Worm (Caenorhabditis elegans) whole organism, young adult: ENCODE results near the gene str-229.

Source experiments
- B0336.3 ChIP-seq: fragments of 200-800 bp; sonication (Bioruptor generic); IDR thresholded peaks from 2 replicates; pipeline ENCODE4 v1.3.6; 2022; ENCODE audit warnings: missing genetic modification characterization, missing compliant biosample characterization
- C17E4.6 ChIP-seq: fragments of 200-800 bp; sonication (Bioruptor generic); IDR thresholded peaks from 2 replicates; pipeline ENCODE4 v1.3.6; 2022; ENCODE audit warnings: missing genetic modification reagents, missing genetic modification characterization, missing compliant biosample characterization
- D2030.7 ChIP-seq: fragments of 200-800 bp; sonication (Bioruptor generic); IDR thresholded peaks from 2 replicates; pipeline ENCODE4 v1.3.6; 2022; ENCODE audit warnings: missing genetic modification reagents, missing genetic modification characterization, missing compliant biosample characterization
- F23B12.7 ChIP-seq: sonication (generic microtip); optimal IDR thresholded peaks from 2 replicates; lab custom pipeline; 2017; ENCODE audit warnings: missing genetic modification characterization, mild to moderate bottlenecking, missing compliant biosample characterization, antibody characterized with exemption, moderate library complexity; ENCODE audit not compliant: insufficient read depth
- F49E8.2 ChIP-seq: sonication (generic microtip); optimal IDR thresholded peaks from 3 replicates; lab custom pipeline; 2017; ENCODE audit warnings: missing genetic modification characterization, mild to moderate bottlenecking, missing compliant biosample characterization, antibody characterized with exemption, moderate library complexity; ENCODE audit not compliant: insufficient read depth
- F55B11.4 ChIP-seq: sonication (generic microtip); optimal IDR thresholded peaks from 2 replicates; lab custom pipeline; 2016; ENCODE audit warnings: missing compliant biosample characterization, missing genetic modification characterization, borderline replicate concordance; ENCODE audit not compliant: insufficient read depth
- F57A8.1 ChIP-seq: fragments of 200-800 bp; sonication (Bioruptor generic); optimal IDR thresholded peaks from 2 replicates; lab custom pipeline; 2018; ENCODE audit warnings: mild to moderate bottlenecking, missing genetic modification characterization, moderate library complexity, missing compliant biosample characterization
- K11D2.4 ChIP-seq: fragments of 200-800 bp; sonication (Bioruptor generic); IDR thresholded peaks from 2 replicates; pipeline ENCODE4 v1.3.6; 2022; ENCODE audit warnings: missing genetic modification reagents, missing genetic modification characterization, missing compliant biosample characterization
- Y79H2A.3 ChIP-seq: fragments of 200-800 bp; sonication (Bioruptor generic); conservative IDR thresholded peaks from 2 replicates; pipeline ENCODE4 v1.3.6; 2022; ENCODE audit warnings: missing genetic modification reagents, missing genetic modification characterization, missing compliant biosample characterization
- ama-1 ChIP-seq, 3 experiments: fragments of 150-350 bp in 1 of 3; sonication (generic microtip) in 2 of 3; optimal IDR thresholded peaks; 2 replicates each; lab custom pipeline; 2014 to 2018; ENCODE audit warnings: missing biosample characterization in 2 of 3, missing genetic modification characterization in 2 of 3, missing genetic modification reagents in 2 of 3
- aptf-3 ChIP-seq: fragments of 200-800 bp; sonication (Bioruptor generic); IDR thresholded peaks from 2 replicates; pipeline ENCODE4 v1.3.6; 2022; ENCODE audit warnings: missing genetic modification characterization, missing compliant biosample characterization
- attf-5 ChIP-seq: fragments of 200-800 bp; sonication (Bioruptor generic); optimal IDR thresholded peaks from 2 replicates; lab custom pipeline; 2018; ENCODE audit warnings: mild to moderate bottlenecking, missing genetic modification characterization, missing compliant biosample characterization
- attf-6 ChIP-seq: fragments of 200-800 bp; sonication (Bioruptor generic); IDR thresholded peaks from 2 replicates; pipeline ENCODE4 v1.3.6; 2022; ENCODE audit warnings: missing genetic modification reagents, missing genetic modification characterization, missing compliant biosample characterization
- ceh-40 ChIP-seq: fragments of 200-800 bp; sonication (Bioruptor generic); IDR thresholded peaks from 2 replicates; pipeline ENCODE4 v1.3.6; 2022; ENCODE audit warnings: missing genetic modification characterization, missing compliant biosample characterization
- egrh-3 ChIP-seq: fragments of 200-800 bp; sonication (Bioruptor generic); IDR thresholded peaks from 2 replicates; pipeline ENCODE4 v1.3.6; 2022; ENCODE audit warnings: missing genetic modification reagents, missing genetic modification characterization, missing compliant biosample characterization
- ets-4 ChIP-seq: fragments of 200-800 bp; sonication (Bioruptor generic); optimal IDR thresholded peaks from 2 replicates; lab custom pipeline; 2018; ENCODE audit warnings: mild to moderate bottlenecking, missing genetic modification characterization, missing compliant biosample characterization
- hmg-20 ChIP-seq: fragments of 200-800 bp; sonication (Bioruptor generic); IDR thresholded peaks from 2 replicates; pipeline ENCODE4 v1.3.6; 2022; ENCODE audit warnings: missing genetic modification reagents, missing genetic modification characterization, missing compliant biosample characterization
- hrde-1 ChIP-seq: sonication (generic microtip); optimal IDR thresholded peaks from 2 replicates; lab custom pipeline; 2016; ENCODE audit warnings: missing genetic modification characterization, mild to moderate bottlenecking, missing compliant biosample characterization, moderate library complexity, missing genotype, missing genetic modification reagents, borderline replicate concordance
- lag-1 ChIP-seq: fragments of 200-800 bp; sonication (Bioruptor generic); IDR thresholded peaks from 2 replicates; pipeline ENCODE4 v1.3.6; 2022; ENCODE audit warnings: missing genetic modification reagents, missing genetic modification characterization, missing compliant biosample characterization
- lin-35 ChIP-seq, 3 experiments: fragments of 150-350 bp in 2 of 3; sonication (generic microtip) in 1 of 3; optimal IDR thresholded peaks; 2 replicates each; lab custom pipeline; 2014 to 2018; ENCODE audit warnings: missing biosample characterization in 3 of 3, missing genetic modification characterization in 3 of 3, missing genetic modification reagents in 3 of 3
- nfya-2 ChIP-seq: fragments of 200-800 bp; sonication (Bioruptor generic); IDR thresholded peaks from 2 replicates; pipeline ENCODE4 v1.3.6; 2022; ENCODE audit warnings: missing genetic modification reagents, missing genetic modification characterization, missing compliant biosample characterization
- nfyb-1 ChIP-seq: fragments of 200-800 bp; sonication (Bioruptor generic); IDR thresholded peaks from 2 replicates; pipeline ENCODE4 v1.3.6; 2022; ENCODE audit warnings: missing genetic modification reagents, missing genetic modification characterization, missing compliant biosample characterization
- nhr-120 ChIP-seq: fragments of 200-800 bp; sonication (Bioruptor generic); IDR thresholded peaks from 2 replicates; pipeline ENCODE4 v1.3.6; 2022; ENCODE audit warnings: missing genetic modification characterization, missing compliant biosample characterization
- nhr-179 ChIP-seq: sonication (generic microtip); optimal IDR thresholded peaks from 2 replicates; lab custom pipeline; 2016; ENCODE audit warnings: mild to moderate bottlenecking, missing genetic modification characterization, missing compliant biosample characterization
- rpc-1 ChIP-seq, 2 experiments: fragments of 150-350 bp in 1 of 2; sonication (generic microtip) in 1 of 2; optimal IDR thresholded peaks; 2 replicates each; lab custom pipeline; 2014 to 2018; ENCODE audit warnings: missing biosample characterization in 1 of 2, missing genetic modification characterization in 1 of 2, missing genetic modification reagents in 1 of 2, missing genotype in 1 of 2
- snpc-1.3 ChIP-seq: sonication (generic microtip); optimal IDR thresholded peaks from 2 replicates; lab custom pipeline; 2017; ENCODE audit warnings: missing genetic modification characterization, mild to moderate bottlenecking, missing compliant biosample characterization, antibody characterized with exemption, moderate library complexity, missing genotype, missing genetic modification reagents; ENCODE audit not compliant: insufficient read depth
- snpc-4 ChIP-seq, 5 experiments: fragments of 150-350 bp in 1 of 5; sonication (generic microtip) in 4 of 5; optimal IDR thresholded peaks; 2 replicates each; lab custom pipeline; 2014 to 2018; ENCODE audit warnings: missing genetic modification characterization in 5 of 5, missing biosample characterization in 3 of 5, antibody characterized with exemption in 2 of 5, mild to moderate bottlenecking in 2 of 5, missing compliant biosample characterization in 2 of 5, missing genotype in 2 of 5, moderate library complexity in 2 of 5, missing genetic modification reagents in 1 of 5
- ztf-18 ChIP-seq: sonication (generic microtip); optimal IDR thresholded peaks from 2 replicates; lab custom pipeline; 2016; ENCODE audit warnings: missing genotype, mild to moderate bottlenecking, missing genetic modification characterization, missing compliant biosample characterization
- ztf-3 ChIP-seq: fragments of 200-800 bp; sonication (Bioruptor generic); optimal IDR thresholded peaks from 2 replicates; lab custom pipeline; 2018; ENCODE audit warnings: mild to moderate bottlenecking, missing genetic modification characterization, missing compliant biosample characterization
- ztf-6 ChIP-seq: fragments of 200-800 bp; sonication (Bioruptor generic); IDR thresholded peaks from 2 replicates; pipeline ENCODE4 v1.3.6; 2022; ENCODE audit warnings: missing genetic modification reagents, missing genetic modification characterization, missing compliant biosample characterization

str-229 gene

DNA sequence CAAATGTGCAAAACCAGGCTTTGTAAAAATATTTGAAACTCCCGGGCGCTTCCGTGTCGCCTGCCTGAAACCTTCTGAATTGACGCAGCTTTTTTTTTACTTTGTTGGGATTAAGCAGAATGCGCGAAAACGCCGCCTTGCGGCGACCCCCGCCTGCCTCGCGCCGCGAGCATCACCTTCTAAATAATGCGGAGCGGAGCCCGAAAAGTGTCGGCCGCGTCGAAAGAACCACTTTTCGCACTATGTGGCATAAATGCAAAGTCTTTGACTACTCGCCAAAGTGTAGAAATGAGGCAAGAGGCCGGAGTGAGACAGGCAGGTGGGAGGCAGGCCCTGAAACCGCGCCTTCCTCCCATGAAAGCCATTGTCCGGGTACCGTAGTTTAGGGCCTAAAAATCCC is 10.8 kb upstream of the str-229 start:
- TF ChIP-seq nhr-120 (GFP tag; lab: Robert Waterston, UW) (0 out of 2 replicates have a peak, but pooled peaks have one; percentile 38), F55B11.4 (tag; lab: Kevin White, UChicago) (no peak), snpc-4 (GFP tag; optimal IDR thresholded peaks at IDR 0.05; lab: Kevin White, UChicago) (no peak), snpc-4 (tag; optimal IDR thresholded peaks at IDR 0.05; lab: Kevin White, UChicago) (peak in 2 of 4 experiments; percentile 60 to 79)

DNA sequence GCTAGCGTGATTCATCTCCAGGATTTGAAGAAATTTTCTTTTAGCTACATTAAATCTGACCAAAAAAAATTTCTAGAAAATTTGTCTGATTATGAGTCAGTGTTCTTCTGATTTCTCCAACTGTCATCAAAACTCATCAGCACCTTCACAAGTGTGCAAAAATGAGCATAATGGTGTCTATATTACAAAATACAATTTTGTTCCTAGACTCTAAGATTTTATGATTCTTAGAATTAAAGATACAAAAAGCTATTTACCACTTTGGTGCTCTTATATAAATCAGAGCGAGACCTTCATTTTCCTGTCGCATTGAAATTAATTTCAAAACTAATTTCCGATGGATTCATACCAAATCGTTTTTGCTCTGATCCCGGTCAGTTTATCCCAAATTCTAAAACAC is 10.1 kb upstream of the str-229 start, which contains the start of gene srx-68:
Gene srx-68 (plus strand): TSS at position 301 of the 400 bp plus-strand sequence.
- no peak for TF ChIP-seq hmg-20 (GFP tag; lab: Robert Waterston, UW)

DNA sequence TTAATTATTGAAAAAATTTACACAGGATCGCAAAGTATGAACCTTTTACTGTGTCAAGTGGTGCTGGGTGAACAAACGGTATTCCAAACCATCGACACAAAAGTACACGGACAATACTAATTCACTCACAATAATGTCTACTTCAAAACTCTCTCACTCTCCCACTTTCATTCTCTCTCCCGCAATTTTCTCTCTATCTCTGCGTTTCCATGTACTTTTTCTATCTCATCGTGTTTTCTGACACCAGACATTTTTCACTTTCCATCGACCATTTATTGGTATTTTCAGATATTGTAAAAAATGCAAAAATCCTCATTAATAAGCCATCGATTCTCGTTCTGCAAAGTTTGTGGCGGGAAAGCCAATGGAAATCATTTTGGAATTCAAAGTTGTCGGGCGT is 3.5 kb upstream of the str-229 start, which contains the start of gene nhr-156:
Gene nhr-156 (plus strand): TSS at position 266 of the 400 bp plus-strand sequence.
- no peak for TF ChIP-seq ets-4 (GFP tag; lab: Kevin White, UChicago)
- no peak for TF ChIP-seq attf-6 (GFP tag; lab: Robert Waterston, UW)
- TF ChIP-seq Y79H2A.3, result no peak

DNA sequence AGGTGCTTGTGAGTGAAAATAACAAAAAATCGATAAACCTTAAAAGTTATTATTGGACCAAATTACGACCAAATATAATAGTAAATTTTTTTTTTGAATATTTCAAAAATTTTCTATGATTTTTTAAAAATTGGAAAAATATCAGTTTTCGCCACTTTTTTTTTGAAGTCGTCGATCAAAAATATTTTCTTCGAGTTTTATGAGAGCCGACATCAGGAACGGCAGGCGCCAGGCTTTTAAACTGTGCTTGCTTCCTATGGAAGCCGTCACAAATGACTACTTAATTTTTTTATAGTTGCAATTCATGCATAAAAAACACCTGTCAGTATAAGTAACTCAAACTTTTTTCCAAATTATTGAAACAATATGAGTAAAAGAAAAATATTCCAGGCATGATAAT is 1.1 kb upstream of the str-229 start:
- TF ChIP-seq ztf-18 (tag; lab: Kevin White, UChicago) (no peak), F57A8.1 (GFP tag; lab: Kevin White, UChicago) (no peak), ztf-3 (GFP tag; lab: Kevin White, UChicago) (no peak), nfyb-1 (GFP tag; lab: Robert Waterston, UW) (no peak), C17E4.6 (GFP tag; lab: Robert Waterston, UW) (no peak), F49E8.2 (tag; lab: Kevin White, UChicago) (no peak)

DNA sequence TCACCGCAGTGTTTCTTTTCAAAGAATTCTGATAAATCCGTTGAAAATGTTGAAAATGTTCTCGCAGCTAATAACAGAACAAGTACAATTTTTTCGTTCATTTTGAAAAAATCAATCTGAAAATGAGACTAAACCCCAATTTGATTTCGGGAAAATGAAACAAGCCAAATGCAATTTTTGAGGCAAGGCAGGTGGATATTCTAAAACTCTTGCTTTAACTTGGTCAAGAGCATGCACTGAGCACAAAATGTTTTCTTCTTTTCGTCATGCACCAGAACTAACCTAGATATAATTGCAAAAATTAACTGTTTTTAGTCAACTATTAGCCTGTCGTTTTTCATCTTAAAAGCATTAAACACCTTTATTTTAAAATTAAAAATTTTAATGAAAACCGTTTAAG is 2.3 kb downstream of the str-229 start, which contains the start of gene irld-22:
Gene irld-22 (minus strand): TSS at position 101 of the 400 bp plus-strand sequence.
- TF ChIP-seq ztf-6, result no peak
- TF ChIP-seq ets-4 (GFP tag; lab: Kevin White, UChicago), result no peak
- TF ChIP-seq nfya-2 (GFP tag; lab: Robert Waterston, UW), result no peak
- TF ChIP-seq snpc-4 (GFP tag; optimal IDR thresholded peaks at IDR 0.05; lab: Kevin White, UChicago), result no peak
- TF ChIP-seq snpc-4 (tag; optimal IDR thresholded peaks at IDR 0.05; lab: Kevin White, UChicago), result no peak
- TF ChIP-seq F49E8.2 (tag; lab: Kevin White, UChicago), result no peak

DNA sequence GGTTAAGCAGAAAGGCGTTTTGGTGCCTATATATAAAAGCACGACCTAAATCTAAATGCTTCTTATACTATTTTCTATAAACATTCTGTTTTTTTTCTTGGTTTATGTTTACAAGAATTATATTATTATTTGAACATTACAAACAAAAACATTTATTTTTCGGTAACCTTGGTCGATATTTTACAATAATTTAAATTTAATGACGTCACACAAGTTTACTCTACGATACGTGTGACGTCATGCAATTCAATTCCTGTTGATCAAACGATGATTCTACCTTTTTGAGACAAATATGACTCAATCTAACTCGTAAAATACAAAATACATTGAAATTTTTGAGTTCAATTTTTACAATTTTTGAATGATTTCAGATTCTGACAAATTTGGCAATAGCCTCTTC is 6.3 kb downstream of the str-229 start:
- TF ChIP-seq egrh-3, result no peak
- no peak for TF ChIP-seq nhr-179 (tag; lab: Kevin White, UChicago)
- TF ChIP-seq hmg-20 (GFP tag; lab: Robert Waterston, UW), result no peak
- TF ChIP-seq rpc-1 (optimal IDR thresholded peaks at IDR 0.05; lab: Kevin White, UChicago), result no peak
- no peak for TF ChIP-seq rpc-1 (tag; optimal IDR thresholded peaks at IDR 0.05; lab: Kevin White, UChicago)
- TF ChIP-seq K11D2.4 (GFP tag; lab: Robert Waterston, UW), result no peak
- no peak for TF ChIP-seq snpc-1.3 (tag; lab: Kevin White, UChicago)
- no peak for TF ChIP-seq hrde-1 (tag; lab: Kevin White, UChicago)
- TF ChIP-seq D2030.7 (GFP tag; lab: Robert Waterston, UW), result no peak
- TF ChIP-seq attf-5, result no peak
- no peak for TF ChIP-seq lin-35 (GFP tag; optimal IDR thresholded peaks at IDR 0.05; lab: Kevin White, UChicago)
- TF ChIP-seq lag-1 (GFP tag; lab: Robert Waterston, UW), result no peak
- TF ChIP-seq F23B12.7 (tag; lab: Kevin White, UChicago), result no peak
- TF ChIP-seq aptf-3 (GFP tag; lab: Robert Waterston, UW), result no peak
- no peak for TF ChIP-seq B0336.3 (GFP tag; lab: Robert Waterston, UW)
- no peak for TF ChIP-seq ceh-40
- TF ChIP-seq ama-1 (optimal IDR thresholded peaks at IDR 0.05; lab: Kevin White, UChicago), result no peak
- no peak for TF ChIP-seq ama-1 (GFP tag; optimal IDR thresholded peaks at IDR 0.05; lab: Kevin White, UChicago)
